Worm (Caenorhabditis elegans): ENCODE results near the gene T20D3.6.

DNA sequence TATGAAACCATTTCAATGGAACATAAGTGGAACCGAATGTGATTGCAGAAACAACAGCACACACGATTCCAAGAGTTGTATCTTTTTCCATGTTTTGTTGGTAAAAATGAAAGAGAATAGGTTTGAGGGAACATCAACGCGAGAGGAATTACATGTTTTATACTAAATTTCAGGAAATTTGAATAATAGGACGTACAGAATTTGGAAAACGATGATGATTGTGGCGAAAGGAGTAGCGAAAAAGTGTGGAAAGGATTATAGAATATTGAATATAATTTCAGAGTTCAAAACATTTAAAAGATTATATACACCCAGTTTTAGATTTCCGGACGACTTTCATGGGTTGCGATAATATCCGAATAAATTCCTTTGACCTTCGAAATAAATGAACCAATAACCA lies 30.1 kb downstream of the T20D3.6 start, which contains the start of gene F49C12.6:
- TF ChIP-seq unc-42 (tag; optimal IDR thresholded peaks at IDR 0.05) (no peak), sox-2 (GFP tag; IDR thresholded peaks at IDR 0.05) (no peak), K09A11.1 (tag; optimal IDR thresholded peaks at IDR 0.05; ENCODE audit: insufficient read depth) (no peak), ceh-31 (tag; optimal IDR thresholded peaks at IDR 0.05) (no peak), npax-4 (tag; optimal IDR thresholded peaks at IDR 0.05) (no peak), F13H6.1 (tag; optimal IDR thresholded peaks at IDR 0.05) (no peak), dmd-4 (tag; optimal IDR thresholded peaks at IDR 0.05; ENCODE audit: borderline replicate concordance) (no peak), unc-86 (tag; optimal IDR thresholded peaks at IDR 0.05) (no peak)
